Worm (Caenorhabditis elegans) whole organism, L1 larva: ENCODE results near the gene fbxb-104.

Source experiments
- F16B12.6 ChIP-seq: fragments of 150-350 bp; optimal IDR thresholded peaks from 2 replicates; lab custom pipeline; 2014; ENCODE audit warnings: missing biosample characterization, missing genetic modification characterization
- Y116A8C.19 ChIP-seq: sonication (generic microtip); optimal IDR thresholded peaks from 2 replicates; lab custom pipeline; 2016; ENCODE audit warnings: missing compliant biosample characterization, missing genetic modification characterization, borderline replicate concordance
- ceh-82 ChIP-seq, 3 experiments: fragments of 150-350 bp in 1 of 3; sonication (generic microtip) in 2 of 3; optimal IDR thresholded peaks; 2 replicates each; lab custom pipeline; 2014 to 2017; ENCODE audit warnings: missing biosample characterization in 3 of 3, missing genetic modification characterization in 3 of 3
- efl-1 ChIP-seq, 4 experiments: fragments of 150-350 bp; optimal IDR thresholded peaks in 3 of 4; peaks in 1 of 4; 1 replicate in 1 of 4; 2 replicates in 3 of 4; lab custom pipeline; 2014; ENCODE audit warnings: missing biosample characterization in 2 of 4, missing genetic modification characterization in 2 of 4, missing genetic modification reagents in 2 of 4
- efl-3 ChIP-seq: fragments of 200-800 bp; sonication (Bioruptor generic); optimal IDR thresholded peaks from 2 replicates; lab custom pipeline; 2018; ENCODE audit warnings: mild to moderate bottlenecking, missing genetic modification characterization, missing compliant biosample characterization
- egl-13 ChIP-seq: sonication (generic microtip); optimal IDR thresholded peaks from 2 replicates; lab custom pipeline; 2016; ENCODE audit warnings: missing genotype, missing genetic modification reagents, missing genetic modification characterization, missing compliant biosample characterization
- elt-3 ChIP-seq, 6 experiments: fragments of 150-350 bp in 1 of 6; sonication (generic microtip); optimal IDR thresholded peaks; 2 replicates each; lab custom pipeline; 2017 to 2018; ENCODE audit warnings: missing biosample characterization in 6 of 6, missing genetic modification characterization in 6 of 6, inconsistent platforms in 1 of 6
- ets-5 ChIP-seq: fragments of 200-800 bp; sonication (Bioruptor generic); IDR thresholded peaks from 2 replicates; pipeline ENCODE4 v1.3.6; 2022; ENCODE audit warnings: missing genetic modification characterization, missing compliant biosample characterization
- fkh-10 ChIP-seq: sonication (generic microtip); optimal IDR thresholded peaks from 2 replicates; lab custom pipeline; 2017; ENCODE audit warnings: missing biosample characterization, missing genetic modification reagents, missing genetic modification characterization
- fkh-8 ChIP-seq: sonication (generic microtip); optimal IDR thresholded peaks from 2 replicates; lab custom pipeline; 2016; ENCODE audit warnings: mild to moderate bottlenecking, missing genetic modification characterization, missing compliant biosample characterization
- fos-1 ChIP-seq: fragments of 150-350 bp; optimal IDR thresholded peaks from 2 replicates; lab custom pipeline; 2014; ENCODE audit warnings: missing biosample characterization, missing genetic modification characterization
- irx-1 ChIP-seq: sonication (generic microtip); optimal IDR thresholded peaks from 2 replicates; lab custom pipeline; 2016; ENCODE audit warnings: missing genetic modification characterization, missing compliant biosample characterization
- lin-13 ChIP-seq: fragments of 150-350 bp; optimal IDR thresholded peaks from 2 replicates; lab custom pipeline; 2014; ENCODE audit warnings: missing biosample characterization, missing genetic modification reagents, missing genetic modification characterization
- lin-35 ChIP-seq, 2 experiments: fragments of 150-350 bp; optimal IDR thresholded peaks; 2 replicates each; lab custom pipeline; 2014; ENCODE audit warnings: missing biosample characterization in 2 of 2, missing genetic modification characterization in 2 of 2, missing genetic modification reagents in 2 of 2
- lir-3 ChIP-seq: sonication (generic microtip); optimal IDR thresholded peaks from 2 replicates; lab custom pipeline; 2016; ENCODE audit warnings: mild to moderate bottlenecking, missing genetic modification characterization, moderate library complexity, missing compliant biosample characterization; ENCODE audit not compliant: poor library complexity
- lsy-2 ChIP-seq, 2 experiments: fragments of 150-350 bp; optimal IDR thresholded peaks; 2 replicates each; lab custom pipeline; 2014; ENCODE audit warnings: missing biosample characterization in 2 of 2, missing genetic modification characterization in 2 of 2
- mab-9 ChIP-seq: fragments of 200-800 bp; sonication (Bioruptor generic); IDR thresholded peaks from 2 replicates; pipeline ENCODE4 v1.3.6; 2022; ENCODE audit warnings: missing genetic modification reagents, missing genetic modification characterization, missing compliant biosample characterization
- mdl-1 ChIP-seq, 2 experiments: fragments of 150-350 bp; optimal IDR thresholded peaks; 2 replicates each; lab custom pipeline; 2014 to 2017; ENCODE audit warnings: missing biosample characterization in 2 of 2, missing genetic modification characterization in 2 of 2, inconsistent platforms in 1 of 2
- nhr-11 ChIP-seq: fragments of 150-350 bp; optimal IDR thresholded peaks from 2 replicates; lab custom pipeline; 2014; ENCODE audit warnings: missing biosample characterization, missing genetic modification characterization
- nhr-20 ChIP-seq: sonication (generic microtip); optimal IDR thresholded peaks from 2 replicates; lab custom pipeline; 2016; ENCODE audit warnings: mild to moderate bottlenecking, missing genetic modification characterization, missing compliant biosample characterization
- nhr-28 ChIP-seq: fragments of 150-350 bp; optimal IDR thresholded peaks from 2 replicates; lab custom pipeline; 2014; ENCODE audit warnings: missing biosample characterization, missing genetic modification characterization
- nhr-47 ChIP-seq: sonication (generic microtip); optimal IDR thresholded peaks from 2 replicates; lab custom pipeline; 2016; ENCODE audit warnings: mild to moderate bottlenecking, missing genetic modification characterization, moderate library complexity, missing compliant biosample characterization
- nhr-71 ChIP-seq: sonication (generic microtip); optimal IDR thresholded peaks from 2 replicates; lab custom pipeline; 2016; ENCODE audit warnings: mild to moderate bottlenecking, missing genetic modification characterization, moderate library complexity, missing compliant biosample characterization
- nhr-84 ChIP-seq: sonication (generic microtip); optimal IDR thresholded peaks from 2 replicates; lab custom pipeline; 2017; ENCODE audit warnings: missing biosample characterization, missing genetic modification characterization
- nhr-90 ChIP-seq: sonication (generic microtip); optimal IDR thresholded peaks from 2 replicates; lab custom pipeline; 2016; ENCODE audit warnings: mild to moderate bottlenecking, missing genetic modification characterization, missing compliant biosample characterization; ENCODE audit not compliant: poor library complexity
- pag-3 ChIP-seq: sonication (generic microtip); optimal IDR thresholded peaks from 2 replicates; lab custom pipeline; 2017; ENCODE audit warnings: missing genetic modification characterization, mild to moderate bottlenecking, missing compliant biosample characterization, antibody characterized with exemption, borderline replicate concordance; ENCODE audit not compliant: insufficient read depth
- sptf-1 ChIP-seq: fragments of 150-350 bp; optimal IDR thresholded peaks from 2 replicates; lab custom pipeline; 2014; ENCODE audit warnings: missing biosample characterization, missing genetic modification characterization
- tbx-2 ChIP-seq: sonication (generic microtip); optimal IDR thresholded peaks from 2 replicates; lab custom pipeline; 2016; ENCODE audit warnings: missing genetic modification characterization, missing compliant biosample characterization
- unc-62 ChIP-seq: fragments of 150-350 bp; optimal IDR thresholded peaks from 2 replicates; lab custom pipeline; 2014; ENCODE audit warnings: missing biosample characterization, missing genetic modification reagents, missing genetic modification characterization
- unc-86 ChIP-seq: sonication (generic microtip); optimal IDR thresholded peaks from 2 replicates; lab custom pipeline; 2016; ENCODE audit warnings: missing genetic modification characterization, missing compliant biosample characterization
- zag-1 ChIP-seq: fragments of 150-350 bp; optimal IDR thresholded peaks from 2 replicates; lab custom pipeline; 2014; ENCODE audit warnings: missing biosample characterization, missing genetic modification characterization
- zip-4 ChIP-seq: fragments of 200-800 bp; sonication (Bioruptor generic); optimal IDR thresholded peaks from 2 replicates; lab custom pipeline; 2018; ENCODE audit warnings: mild to moderate bottlenecking, missing genetic modification characterization, moderate library complexity, missing compliant biosample characterization
- ztf-11 ChIP-seq, 2 experiments: sonication (generic microtip); optimal IDR thresholded peaks; 2 replicates each; lab custom pipeline; 2016 to 2017; ENCODE audit warnings: missing genetic modification characterization in 2 of 2, missing biosample characterization in 1 of 2, missing compliant biosample characterization in 1 of 2
- ztf-4 ChIP-seq: fragments of 150-350 bp; optimal IDR thresholded peaks from 2 replicates; lab custom pipeline; 2014; ENCODE audit warnings: missing biosample characterization, missing genetic modification characterization

The fbxb-104 gene

DNA sequence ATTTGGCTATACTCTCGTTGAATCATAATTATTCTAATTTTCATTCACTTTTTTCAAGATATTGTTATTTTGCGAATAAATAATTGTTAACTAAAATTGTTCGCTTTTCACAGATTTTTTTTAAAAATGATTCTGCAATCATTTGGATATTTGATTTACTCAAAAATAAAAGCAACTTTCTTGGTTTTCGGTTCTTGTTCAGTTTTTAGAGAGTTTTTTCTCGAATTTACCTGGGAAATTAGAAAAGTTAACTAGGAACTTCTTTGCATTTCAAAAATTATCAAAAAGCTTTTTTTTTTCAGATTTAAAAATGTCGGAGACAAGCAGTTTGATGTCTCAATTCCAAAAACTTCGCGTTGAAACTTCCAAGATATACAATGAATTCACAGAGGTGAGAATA is 30.4 kb downstream of the fbxb-104 start, which contains the start of the genes C16C8.20 and gldi-6:
TSS of gene C16C8.20 (plus strand) at position 301 of the 400 bp plus-strand sequence.
TSS of gene gldi-6 (plus strand) at position 301 of the 400 bp plus-strand sequence.
- TF ChIP-seq ets-5 (GFP tag; lab: Robert Waterston, UW) = no peak
- TF ChIP-seq mdl-1 (tag; optimal IDR thresholded peaks at IDR 0.05; lab: Kevin White, UChicago) = no peak
- no peak for TF ChIP-seq nhr-71 (tag; lab: Kevin White, UChicago)
- no peak for TF ChIP-seq unc-62
- no peak for TF ChIP-seq egl-13 (tag; lab: Kevin White, UChicago)
- TF ChIP-seq nhr-47 (tag; lab: Kevin White, UChicago) = no peak
- no peak for TF ChIP-seq efl-1 (optimal IDR thresholded peaks at IDR 0.05; lab: Kevin White, UChicago)
- no peak for TF ChIP-seq efl-1 (GFP tag; optimal IDR thresholded peaks at IDR 0.05 in 1 of 2; lab: Kevin White, UChicago)
- no peak for TF ChIP-seq ztf-11 (tag; optimal IDR thresholded peaks at IDR 0.05; lab: Kevin White, UChicago)

DNA sequence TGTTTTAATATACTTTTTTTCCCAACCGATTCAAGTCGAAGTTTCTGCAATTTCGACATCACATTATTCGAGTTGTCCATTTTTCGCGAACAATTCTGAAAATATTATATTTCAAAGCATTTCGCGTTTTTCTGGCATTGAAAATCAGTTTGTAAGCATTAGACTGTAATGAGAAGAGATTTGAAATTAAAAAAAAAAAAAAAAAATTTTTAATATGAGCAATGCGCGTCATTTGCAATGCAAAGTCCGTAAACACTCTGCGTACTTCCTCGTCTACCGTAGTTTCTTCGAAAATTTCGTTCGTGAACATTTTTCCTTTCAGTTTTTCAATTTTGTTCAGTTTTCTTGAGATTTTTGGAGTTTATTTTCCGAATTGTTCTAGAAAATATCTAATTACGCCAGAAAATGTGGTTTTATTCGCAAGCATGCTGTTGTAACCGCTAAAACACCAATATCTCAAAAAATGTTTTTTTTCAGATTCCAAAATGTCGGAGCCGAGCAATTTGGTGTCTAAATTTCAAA is 31.7 kb downstream of the fbxb-104 start, which contains the start of the genes C16C8.5 and C16C8.16:
TSS of gene C16C8.5 (minus strand) at position 101 of the 522 bp plus-strand sequence.
TSS of gene C16C8.16 (plus strand) at position 472 of the 522 bp plus-strand sequence.
- TF ChIP-seq fkh-10 (GFP tag; lab: Kevin White, UChicago) (no peak), unc-86 (tag; lab: Kevin White, UChicago) (no peak), lin-35 (GFP tag; optimal IDR thresholded peaks at IDR 0.05; lab: Kevin White, UChicago) (no peak), sptf-1 (no peak), nhr-71 (tag; lab: Kevin White, UChicago) (no peak), nhr-11 (tag; lab: Kevin White, UChicago) (no peak), nhr-84 (tag; lab: Kevin White, UChicago) (no peak), fos-1 (tag; lab: Kevin White, UChicago) (no peak), zip-4 (no peak), ztf-4 (tag; lab: Kevin White, UChicago) (no peak), nhr-20 (tag; lab: Kevin White, UChicago) (no peak), lir-3 (tag; lab: Kevin White, UChicago) (no peak), elt-3 (tag; optimal IDR thresholded peaks at IDR 0.05; lab: Kevin White, UChicago) (no peak), zag-1 (tag; lab: Kevin White, UChicago) (no peak)

DNA sequence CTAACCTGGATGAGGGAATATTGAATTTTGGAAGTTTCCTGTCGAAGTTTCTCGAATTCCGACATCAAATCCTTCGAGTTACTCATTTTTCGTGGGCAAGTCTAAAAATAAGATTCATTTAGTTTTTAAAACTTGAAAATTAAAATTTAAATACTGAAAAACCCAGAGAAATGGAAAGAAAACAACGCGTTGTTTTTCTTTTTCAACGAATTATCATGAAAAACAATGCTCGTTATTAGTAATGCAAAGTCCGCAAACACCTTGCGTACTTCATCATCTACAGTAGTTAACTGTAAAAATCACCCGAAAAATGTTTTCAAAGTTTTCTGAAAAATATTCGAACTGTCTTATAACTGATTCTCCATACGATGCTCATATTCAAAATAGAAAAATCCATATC is 32.8 kb downstream of the fbxb-104 start, which contains the start of gene C16C8.4:
TSS of gene C16C8.4 (minus strand) at position 101 of the 400 bp plus-strand sequence.
- TF ChIP-seq lin-13 (GFP tag; lab: Kevin White, UChicago) (no peak), zag-1 (tag; lab: Kevin White, UChicago) (no peak), lsy-2 (tag; optimal IDR thresholded peaks at IDR 0.05; lab: Kevin White, UChicago) (no peak), tbx-2 (no peak), mab-9 (no peak)

DNA sequence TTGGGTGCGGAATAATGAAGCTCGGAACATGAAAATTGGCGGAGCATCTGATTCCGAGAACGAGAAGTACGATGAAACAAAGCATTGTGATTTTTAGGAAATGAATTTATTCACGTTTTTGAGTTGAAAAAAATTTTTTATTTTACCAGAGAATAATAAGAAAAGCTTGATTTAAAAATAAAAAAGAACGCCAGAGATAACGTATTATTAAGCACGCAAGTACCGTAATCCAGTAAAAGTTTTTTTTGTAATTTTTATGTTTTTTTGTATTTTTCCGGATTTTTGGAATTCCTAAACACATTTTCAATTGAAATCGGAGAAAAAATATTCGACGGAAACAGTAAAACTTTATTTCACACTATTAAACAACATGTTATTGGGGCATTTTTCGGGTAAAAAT is 33.9 kb downstream of the fbxb-104 start, which contains the start of gene C16C8.22:
TSS of gene C16C8.22 (minus strand) at position 101 of the 400 bp plus-strand sequence.
- TF ChIP-seq Y116A8C.19 (tag; lab: Kevin White, UChicago) (no peak), ceh-82 (tag; optimal IDR thresholded peaks at IDR 0.05; lab: Kevin White, UChicago) (no peak), unc-62 (no peak), fkh-8 (tag; lab: Kevin White, UChicago) (no peak), fos-1 (tag; lab: Kevin White, UChicago) (no peak), ztf-11 (tag; optimal IDR thresholded peaks at IDR 0.05; lab: Kevin White, UChicago) (no peak), F16B12.6 (tag; lab: Kevin White, UChicago) (no peak), efl-3 (no peak), tbx-2 (no peak), mdl-1 (tag; optimal IDR thresholded peaks at IDR 0.05; lab: Kevin White, UChicago) (no peak), nhr-84 (tag; lab: Kevin White, UChicago) (no peak), nhr-90 (no peak), pag-3 (no peak), irx-1 (tag; lab: Kevin White, UChicago) (no peak), mab-9 (no peak), nhr-28 (tag; lab: Kevin White, UChicago) (no peak)
